Worm (Caenorhabditis elegans) whole organism, late embryonic: ENCODE data around the gene ZC374.2.

Source experiments
- ama-1 ChIP-seq: fragments of 150-350 bp; optimal IDR thresholded peaks from 2 replicates; lab custom pipeline; 2014
- fkh-10 ChIP-seq: fragments of 150-350 bp; optimal IDR thresholded peaks from 2 replicates; lab custom pipeline; 2014; ENCODE audit warnings: missing biosample characterization, missing genetic modification reagents, missing genetic modification characterization
- gmeb-2 ChIP-seq: sonication (generic microtip); optimal IDR thresholded peaks from 2 replicates; lab custom pipeline; 2016; ENCODE audit warnings: missing genetic modification characterization, inconsistent platforms, missing compliant biosample characterization
- hlh-30 ChIP-seq: sonication (generic microtip); optimal IDR thresholded peaks from 2 replicates; lab custom pipeline; 2017; ENCODE audit warnings: antibody characterized with exemption, missing genetic modification characterization, missing compliant biosample characterization; ENCODE audit not compliant: insufficient read depth
- nhr-11 ChIP-seq: fragments of 150-350 bp; optimal IDR thresholded peaks from 2 replicates; lab custom pipeline; 2014; ENCODE audit warnings: missing biosample characterization, missing genetic modification characterization
- pag-3 ChIP-seq: sonication (generic microtip); optimal IDR thresholded peaks from 2 replicates; lab custom pipeline; 2016; ENCODE audit warnings: missing compliant biosample characterization, missing genetic modification characterization, borderline replicate concordance

ce11 chrX:10060475-10061011 lies 13.3 kb upstream of the ZC374.2 start, which contains the start of gene ZC373.3:
- TF ChIP-seq pag-3 (tag; lab: Kevin White, UChicago) (no peak), fkh-10 (GFP tag; lab: Kevin White, UChicago) (no peak), nhr-11 (tag; lab: Kevin White, UChicago) (no peak), hlh-30 (no peak), ama-1 (lab: Kevin White, UChicago) (no peak), gmeb-2 (no peak)
